Worm (Caenorhabditis elegans): ENCODE measurements around the gene F26F2.1.

DNA sequence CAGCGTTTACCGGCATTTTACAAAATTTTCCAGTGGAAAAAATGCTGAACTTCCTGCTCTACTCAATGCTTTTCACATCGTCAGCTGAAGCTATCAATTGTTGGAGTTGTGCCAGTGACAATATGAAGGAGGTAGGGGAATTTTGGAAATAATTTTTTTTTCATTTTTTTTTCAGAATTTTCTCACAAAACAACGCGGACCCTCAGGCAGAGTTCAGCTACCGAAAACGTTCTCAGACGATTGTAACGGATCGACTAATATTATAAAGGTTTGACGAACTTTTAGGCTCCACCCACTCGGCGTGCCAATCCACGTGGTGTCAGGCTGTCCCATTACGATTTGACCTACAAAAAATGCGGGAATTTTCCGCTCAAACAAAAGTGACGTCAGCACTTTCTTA is 17.8 kb upstream of the F26F2.1 start, which contains the start of gene F26F2.8:
- no peak for TF ChIP-seq pha-2 (tag; optimal IDR thresholded peaks at IDR 0.05)
- TF ChIP-seq ceh-31 (tag; optimal IDR thresholded peaks at IDR 0.05) = no peak
- no peak for TF ChIP-seq ama-1 (optimal IDR thresholded peaks at IDR 0.05)
- no peak for TF ChIP-seq K02D7.2 (tag; optimal IDR thresholded peaks at IDR 0.05)
- no peak for TF ChIP-seq T23F11.4 (GFP tag; optimal IDR thresholded peaks at IDR 0.05)
- no peak for TF ChIP-seq F13H6.1 (tag; optimal IDR thresholded peaks at IDR 0.05)
- no peak for TF ChIP-seq unc-55 (GFP tag; optimal IDR thresholded peaks at IDR 0.05)
- TF ChIP-seq nfya-1 (tag; optimal IDR thresholded peaks at IDR 0.05) = no peak
- TF ChIP-seq pag-3 (tag; optimal IDR thresholded peaks at IDR 0.05; ENCODE audit: borderline replicate concordance) = no peak
